Fruit fly (Drosophila melanogaster) whole organism, embryonic: ENCODE data around the gene Inx7.

ENCODE experiments used
- Adf1 ChIP-seq: fragments of 200-800 bp; sonication (Bioruptor generic); IDR thresholded peaks from 2 replicates; pipeline ENCODE4 v1.3.6; 2022; ENCODE audit warnings: missing biosample characterization, missing genetic modification characterization
- CG10267 ChIP-seq: fragments of 200-800 bp; sonication (Bioruptor generic); optimal IDR thresholded peaks from 2 replicates; lab custom pipeline; 2018; ENCODE audit warnings: missing biosample characterization, mild to moderate bottlenecking, missing genetic modification characterization, moderate library complexity
- CG10321 ChIP-seq: fragments of 200-800 bp; sonication (Bioruptor generic); IDR thresholded peaks from 2 replicates; pipeline ENCODE4 v1.3.6; 2022; ENCODE audit warnings: missing biosample characterization, missing genetic modification characterization
- CG11695 ChIP-seq: fragments of 200-800 bp; sonication (Bioruptor generic); IDR thresholded peaks from 3 replicates; pipeline ENCODE4 v1.3.6; 2022; ENCODE audit warnings: missing biosample characterization, missing genetic modification characterization
- CG12219 ChIP-seq: fragments of 200-800 bp; sonication (Bioruptor generic); optimal IDR thresholded peaks from 3 replicates; lab custom pipeline; 2018; ENCODE audit warnings: missing biosample characterization, mild to moderate bottlenecking, missing genetic modification characterization
- CG12744 ChIP-seq: fragments of 200-800 bp; sonication (Bioruptor generic); optimal IDR thresholded peaks from 2 replicates; lab custom pipeline; 2016; ENCODE audit warnings: missing biosample characterization, missing genetic modification characterization
- CG13287 ChIP-seq: fragments of 200-800 bp; sonication (Bioruptor generic); IDR thresholded peaks from 2 replicates; pipeline ENCODE4 v1.3.6; 2022; ENCODE audit warnings: missing biosample characterization, missing genetic modification characterization; ENCODE audit not compliant: partially characterized antibody
- CG13894 ChIP-seq: fragments of 200-800 bp; sonication (Bioruptor generic); optimal IDR thresholded peaks from 3 replicates; lab custom pipeline; 2018; ENCODE audit warnings: missing biosample characterization, mild to moderate bottlenecking, missing genetic modification characterization, moderate library complexity
- CG14014 ChIP-seq: fragments of 200-800 bp; sonication (Bioruptor generic); IDR thresholded peaks from 2 replicates; pipeline ENCODE4 v1.3.6; 2022; ENCODE audit warnings: missing biosample characterization, missing genetic modification characterization
- CG14667 ChIP-seq: fragments of 200-800 bp; sonication (Bioruptor generic); IDR thresholded peaks from 2 replicates; pipeline ENCODE4 v1.3.6; 2022; ENCODE audit warnings: missing biosample characterization, missing genetic modification characterization
- CG17802 ChIP-seq: fragments of 200-800 bp; sonication (Bioruptor generic); optimal IDR thresholded peaks from 2 replicates; lab custom pipeline; 2018; ENCODE audit warnings: missing biosample characterization, mild to moderate bottlenecking, missing genetic modification characterization, moderate library complexity
- CG1832 ChIP-seq: fragments of 200-800 bp; sonication (Bioruptor generic); optimal IDR thresholded peaks from 2 replicates; lab custom pipeline; 2017; ENCODE audit warnings: missing biosample characterization, mild to moderate bottlenecking, missing genetic modification characterization, inconsistent platforms
- CG2116 ChIP-seq: fragments of 200-800 bp; sonication (Bioruptor generic); optimal IDR thresholded peaks from 3 replicates; lab custom pipeline; 2018; ENCODE audit warnings: missing biosample characterization, mild to moderate bottlenecking, missing genetic modification characterization
- CG2202 ChIP-seq: fragments of 200-800 bp; sonication (Bioruptor generic); optimal IDR thresholded peaks from 2 replicates; lab custom pipeline; 2018; ENCODE audit warnings: missing biosample characterization, mild to moderate bottlenecking, missing genetic modification characterization
- CG31441 ChIP-seq: fragments of 200-800 bp; sonication (Bioruptor generic); IDR thresholded peaks from 2 replicates; pipeline ENCODE4 v1.3.6; 2022; ENCODE audit warnings: missing biosample characterization, missing genetic modification characterization
- CG32767 ChIP-seq: fragments of 200-800 bp; sonication (Bioruptor generic); IDR thresholded peaks from 2 replicates; pipeline ENCODE4 v1.3.6; 2022; ENCODE audit warnings: missing biosample characterization, missing genetic modification characterization
- CG42726 ChIP-seq: fragments of 200-800 bp; sonication (Bioruptor generic); IDR thresholded peaks from 2 replicates; pipeline ENCODE4 v1.3.6; 2022; ENCODE audit warnings: missing biosample characterization, missing genetic modification characterization; ENCODE audit not compliant: partially characterized antibody
- CG4707 ChIP-seq: fragments of 200-800 bp; sonication (Bioruptor generic); optimal IDR thresholded peaks from 2 replicates; lab custom pipeline; 2018; ENCODE audit warnings: missing biosample characterization, mild to moderate bottlenecking, missing genetic modification characterization, moderate library complexity
- CG6683 ChIP-seq: fragments of 200-800 bp; sonication (Bioruptor generic); optimal IDR thresholded peaks from 2 replicates; lab custom pipeline; 2017; ENCODE audit warnings: missing biosample characterization, mild to moderate bottlenecking, missing genetic modification characterization, missing genetic modification reagents
- CG6791 ChIP-seq: fragments of 200-800 bp; sonication (Bioruptor generic); IDR thresholded peaks from 3 replicates; pipeline ENCODE4 v1.3.6; 2022; ENCODE audit warnings: missing biosample characterization, missing genetic modification characterization; ENCODE audit not compliant: partially characterized antibody
- CG7987 ChIP-seq: fragments of 200-800 bp; sonication (Bioruptor generic); optimal IDR thresholded peaks from 2 replicates; lab custom pipeline; 2018; ENCODE audit warnings: missing biosample characterization, mild to moderate bottlenecking, missing genetic modification characterization, moderate library complexity
- CG9215 ChIP-seq: fragments of 200-800 bp; sonication (Bioruptor generic); IDR thresholded peaks from 2 replicates; pipeline ENCODE4 v1.3.6; 2022; ENCODE audit warnings: missing biosample characterization, missing genetic modification characterization
- CG9437 ChIP-seq: fragments of 200-800 bp; sonication (Bioruptor generic); optimal IDR thresholded peaks from 2 replicates; lab custom pipeline; 2018; ENCODE audit warnings: missing biosample characterization, mild to moderate bottlenecking, missing genetic modification characterization
- CG9727 ChIP-seq: fragments of 200-800 bp; sonication (Bioruptor generic); optimal IDR thresholded peaks from 3 replicates; lab custom pipeline; 2017; ENCODE audit warnings: missing biosample characterization, mild to moderate bottlenecking, missing genetic modification characterization
- CkIIα-i1 ChIP-seq: fragments of 200-800 bp; sonication (Bioruptor generic); IDR thresholded peaks from 2 replicates; pipeline ENCODE4 v1.3.6; 2022; ENCODE audit warnings: missing biosample characterization, missing genetic modification characterization
- Elba2 ChIP-seq: fragments of 200-800 bp; sonication (Bioruptor generic); optimal IDR thresholded peaks from 3 replicates; lab custom pipeline; 2016; ENCODE audit warnings: missing biosample characterization, missing genetic modification characterization
- Ets65A ChIP-seq: fragments of 200-800 bp; sonication (Bioruptor generic); peaks from one replicate; lab custom pipeline; 2016; ENCODE audit warnings: missing biosample characterization, missing genetic modification characterization
- HmgD ChIP-seq: fragments of 200-800 bp; sonication (Bioruptor generic); optimal IDR thresholded peaks from 3 replicates; lab custom pipeline; 2016; ENCODE audit warnings: missing biosample characterization, missing genetic modification characterization
- Mad ChIP-seq: fragments of 200-800 bp; sonication (Bioruptor generic); optimal IDR thresholded peaks from 2 replicates; lab custom pipeline; 2016; ENCODE audit warnings: missing biosample characterization, missing genetic modification characterization
- ac ChIP-seq: fragments of 200-800 bp; sonication (Bioruptor generic); optimal IDR thresholded peaks from 3 replicates; lab custom pipeline; 2017; ENCODE audit warnings: missing biosample characterization, mild to moderate bottlenecking, missing genetic modification characterization
- br ChIP-seq: fragments of >200 bp; optimal IDR thresholded peaks from 2 replicates; lab custom pipeline; 2017
- cad ChIP-seq: fragments of >200 bp; optimal IDR thresholded peaks from 2 replicates; lab custom pipeline; 2017; ENCODE audit warnings: missing biosample characterization, missing genetic modification characterization
- dan ChIP-seq: fragments of 200-800 bp; sonication (Bioruptor generic); IDR thresholded peaks from 2 replicates; pipeline ENCODE4 v1.3.6; 2022; ENCODE audit warnings: missing biosample characterization, missing genetic modification characterization
- dmrt99B ChIP-seq: fragments of 200-800 bp; sonication (Bioruptor generic); optimal IDR thresholded peaks from 2 replicates; lab custom pipeline; 2018; ENCODE audit warnings: missing biosample characterization, mild to moderate bottlenecking, missing genetic modification characterization, moderate library complexity
- emc ChIP-seq: fragments of 200-800 bp; sonication (Bioruptor generic); optimal IDR thresholded peaks from 2 replicates; lab custom pipeline; 2016; ENCODE audit warnings: missing biosample characterization, missing genetic modification characterization
- fd64A ChIP-seq: fragments of 200-800 bp; sonication (Bioruptor generic); optimal IDR thresholded peaks from 3 replicates; lab custom pipeline; 2018; ENCODE audit warnings: missing biosample characterization, mild to moderate bottlenecking, missing genetic modification characterization
- hb ChIP-seq: fragments of 200-800 bp; sonication (Bioruptor generic); IDR thresholded peaks from 3 replicates; pipeline ENCODE4 v1.3.6; 2022; ENCODE audit warnings: missing biosample characterization, missing genetic modification characterization; ENCODE audit not compliant: partially characterized antibody
- knrl ChIP-seq: fragments of 200-800 bp; sonication (Bioruptor generic); IDR thresholded peaks from 3 replicates; pipeline ENCODE4 v1.3.6; 2022; ENCODE audit warnings: missing biosample characterization, missing genetic modification characterization; ENCODE audit not compliant: partially characterized antibody
- maf-S ChIP-seq: fragments of 200-800 bp; sonication (Bioruptor generic); optimal IDR thresholded peaks from 2 replicates; lab custom pipeline; 2016; ENCODE audit warnings: missing biosample characterization, missing genetic modification characterization
- nmo ChIP-seq: fragments of 200-800 bp; sonication (Bioruptor generic); optimal IDR thresholded peaks from 2 replicates; lab custom pipeline; 2018; ENCODE audit warnings: missing biosample characterization, mild to moderate bottlenecking, missing genetic modification characterization, moderate library complexity
- peb ChIP-seq: fragments of 200-800 bp; sonication (Bioruptor generic); IDR thresholded peaks from 2 replicates; pipeline ENCODE4 v1.3.6; 2022; ENCODE audit warnings: missing biosample characterization, missing genetic modification characterization
- pho ChIP-seq: fragments of 200-800 bp; sonication (Bioruptor generic); optimal IDR thresholded peaks from 2 replicates; lab custom pipeline; 2016; ENCODE audit warnings: missing biosample characterization, missing genetic modification characterization
- rib ChIP-seq: fragments of 200-800 bp; sonication (Bioruptor generic); IDR thresholded peaks from 2 replicates; pipeline ENCODE4 v1.3.6; 2022; ENCODE audit warnings: missing biosample characterization, missing genetic modification characterization
- scrt ChIP-seq: fragments of 200-800 bp; sonication (Bioruptor generic); optimal IDR thresholded peaks from 2 replicates; lab custom pipeline; 2018; ENCODE audit warnings: missing biosample characterization, mild to moderate bottlenecking, missing genetic modification characterization, moderate library complexity
- sd ChIP-seq: fragments of 200-800 bp; sonication (Bioruptor generic); optimal IDR thresholded peaks from 3 replicates; lab custom pipeline; 2018; ENCODE audit warnings: missing biosample characterization, mild to moderate bottlenecking, missing genetic modification characterization, moderate library complexity
- sna ChIP-seq: fragments of 200-800 bp; sonication (Bioruptor generic); IDR thresholded peaks from 2 replicates; pipeline ENCODE4 v1.3.6; 2022; ENCODE audit warnings: missing biosample characterization, missing genetic modification characterization; ENCODE audit not compliant: partially characterized antibody
- sug ChIP-seq: fragments of 200-800 bp; optimal IDR thresholded peaks from 2 replicates; lab custom pipeline; 2019; ENCODE audit warnings: missing biosample characterization, mild to moderate bottlenecking, missing genetic modification characterization, moderate library complexity
- tgo ChIP-seq: fragments of 200-800 bp; sonication (Bioruptor generic); IDR thresholded peaks from 3 replicates; pipeline ENCODE4 v1.3.6; 2022; ENCODE audit warnings: missing biosample characterization, missing genetic modification characterization
- usp ChIP-seq: fragments of >200 bp; optimal IDR thresholded peaks from 2 replicates; lab custom pipeline; 2017; ENCODE audit warnings: missing biosample characterization, missing genetic modification characterization
- zfh1 ChIP-seq: fragments of 200-800 bp; sonication (Bioruptor generic); IDR thresholded peaks from 3 replicates; pipeline ENCODE4 v1.3.6; 2022; ENCODE audit warnings: missing biosample characterization, missing genetic modification characterization

Inx7 gene

dm6 chrX:6969364-6970137, 23.9 kb downstream of the Inx7 start, which contains the start of gene CG4586 (continued):
- peak; percentile 69 for TF ChIP-seq CG9215 (GFP tag; lab: Robert Waterston, UW)
- TF ChIP-seq CG10267 (tag; lab: Kevin White, UChicago): peak; percentile 86
- TF ChIP-seq br (lab: Kevin White, UChicago): no peak
- TF ChIP-seq HmgD (GFP tag; lab: Kevin White, UChicago): peak; percentile 95
- TF ChIP-seq fd64A (GFP tag; lab: Kevin White, UChicago): peak; percentile 90
- TF ChIP-seq cad (GFP tag; lab: Kevin White, UChicago): no peak
- TF ChIP-seq CG10321: peak; percentile 80
- TF ChIP-seq CG31441: peak; percentile 96
- no peak for TF ChIP-seq knrl (GFP tag; lab: Robert Waterston, UW)
- TF ChIP-seq CkIIα-i1 (GFP tag; lab: Robert Waterston, UW): peak; percentile 64; the same call in 1 of the 2 replicates
- peak; percentile 90 for TF ChIP-seq emc (GFP tag; lab: Kevin White, UChicago)
- TF ChIP-seq CG17802 (tag; lab: Kevin White, UChicago): peak; percentile 80
- no peak for TF ChIP-seq sna
- TF ChIP-seq peb (GFP tag; lab: Robert Waterston, UW): peak; percentile 77
- peak; percentile 66 for TF ChIP-seq ac (GFP tag; lab: Kevin White, UChicago)
- TF ChIP-seq CG9727 (GFP tag; lab: Kevin White, UChicago): peak; percentile 94
- TF ChIP-seq CG13287 (GFP tag; lab: Robert Waterston, UW): no peak
- TF ChIP-seq scrt (GFP tag; lab: Kevin White, UChicago): peak; percentile 93
- TF ChIP-seq sug (tag; lab: Kevin White, UChicago): peak; percentile 84
- peak; percentile 98 for TF ChIP-seq CG12219 (GFP tag; lab: Kevin White, UChicago)
- peak; percentile 88 for TF ChIP-seq tgo (GFP tag; lab: Robert Waterston, UW)
- peak; percentile 94 for TF ChIP-seq maf-S (GFP tag; lab: Kevin White, UChicago)
- TF ChIP-seq Mad (GFP tag; lab: Kevin White, UChicago): peak; percentile 94
- peak; percentile 95 for TF ChIP-seq dmrt99B
- TF ChIP-seq nmo: peak; percentile 89
- peak; percentile 96 for TF ChIP-seq rib (GFP tag; lab: Robert Waterston, UW)
- peak; percentile 68 for TF ChIP-seq CG14667 (GFP tag; lab: Robert Waterston, UW)
- TF ChIP-seq dan (GFP tag; lab: Robert Waterston, UW): no peak
- no peak for TF ChIP-seq CG42726
- peak; percentile 86 for TF ChIP-seq CG9437 (GFP tag; lab: Kevin White, UChicago)
- TF ChIP-seq CG1832: no peak
- peak; percentile 99 for TF ChIP-seq Ets65A
- no peak for TF ChIP-seq hb (GFP tag; lab: Robert Waterston, UW)
- peak; percentile 94 for TF ChIP-seq CG14014 (GFP tag; lab: Robert Waterston, UW)
- peak; percentile 83 for TF ChIP-seq CG2202
- no peak for TF ChIP-seq CG6791 (GFP tag; lab: Robert Waterston, UW)
- TF ChIP-seq sd (tag; lab: Kevin White, UChicago): peak; percentile 85
- peak; percentile 91 for TF ChIP-seq CG32767 (GFP tag; lab: Robert Waterston, UW)
- peak; percentile 93 for TF ChIP-seq pho
- peak; percentile 94 for TF ChIP-seq CG6683 (GFP tag; lab: Kevin White, UChicago)
- peak; percentile 86 for TF ChIP-seq CG4707
- no peak for TF ChIP-seq usp (GFP tag; lab: Kevin White, UChicago)
- peak; percentile 91 for TF ChIP-seq zfh1 (GFP tag; lab: Robert Waterston, UW)
- TF ChIP-seq CG11695 (GFP tag; lab: Robert Waterston, UW): peak; percentile 97
- TF ChIP-seq CG2116 (GFP tag; lab: Kevin White, UChicago): peak; percentile 79
- peak; percentile 95 for TF ChIP-seq CG7987 (GFP tag; lab: Kevin White, UChicago)
- TF ChIP-seq Adf1 (GFP tag; lab: Robert Waterston, UW): peak; percentile 64
- peak; percentile 95 for TF ChIP-seq CG12744 (GFP tag; lab: Kevin White, UChicago)
- TF ChIP-seq Elba2 (GFP tag; lab: Kevin White, UChicago): peak; percentile 56
- peak; percentile 95 for TF ChIP-seq CG13894
